Fruit fly (Drosophila melanogaster) whole organism, embryonic: ENCODE data around the gene CG13031.

ENCODE experiments used
- Atf-2 ChIP-seq: fragments of 200-800 bp; sonication (Bioruptor generic); optimal IDR thresholded peaks from 2 replicates; lab custom pipeline; 2016; ENCODE audit warnings: missing biosample characterization, missing genetic modification characterization
- BEAF-32 ChIP-seq: fragments of 200-800 bp; sonication (Bioruptor generic); optimal IDR thresholded peaks from 3 replicates; lab custom pipeline; 2017; ENCODE audit warnings: missing biosample characterization, missing genetic modification characterization, mild to moderate bottlenecking, moderate library complexity, missing genetic modification reagents
- Bteb2 ChIP-seq: fragments of 200-800 bp; sonication (Bioruptor generic); optimal IDR thresholded peaks from 2 replicates; lab custom pipeline; 2016; ENCODE audit warnings: missing biosample characterization, missing genetic modification characterization
- CG1024 ChIP-seq: fragments of 200-800 bp; sonication (Bioruptor generic); IDR thresholded peaks from 2 replicates; pipeline ENCODE4 v1.3.6; 2022; ENCODE audit warnings: missing biosample characterization, missing genetic modification characterization
- CG10366 ChIP-seq: fragments of 200-800 bp; sonication (Bioruptor generic); IDR thresholded peaks from 2 replicates; pipeline ENCODE4 v1.3.6; 2022; ENCODE audit warnings: missing biosample characterization, missing genetic modification characterization
- CG10431 ChIP-seq: fragments of 200-800 bp; sonication (Bioruptor generic); optimal IDR thresholded peaks from 3 replicates; lab custom pipeline; 2018; ENCODE audit warnings: missing biosample characterization, mild to moderate bottlenecking, missing genetic modification characterization
- CG10654 ChIP-seq: fragments of 200-800 bp; sonication (Bioruptor generic); optimal IDR thresholded peaks from 2 replicates; lab custom pipeline; 2016; ENCODE audit warnings: missing biosample characterization, missing genetic modification characterization
- CG11695 ChIP-seq: fragments of 200-800 bp; sonication (Bioruptor generic); IDR thresholded peaks from 3 replicates; pipeline ENCODE4 v1.3.6; 2022; ENCODE audit warnings: missing biosample characterization, missing genetic modification characterization
- CG11696 ChIP-seq: fragments of 200-800 bp; sonication (Bioruptor generic); IDR thresholded peaks from 2 replicates; pipeline ENCODE4 v1.3.6; 2022; ENCODE audit warnings: missing biosample characterization, missing genetic modification characterization
- CG12744 ChIP-seq: fragments of 200-800 bp; sonication (Bioruptor generic); optimal IDR thresholded peaks from 2 replicates; lab custom pipeline; 2016; ENCODE audit warnings: missing biosample characterization, missing genetic modification characterization
- CG13296 ChIP-seq: fragments of 200-800 bp; sonication (Bioruptor generic); optimal IDR thresholded peaks from 3 replicates; lab custom pipeline; 2018; ENCODE audit warnings: missing biosample characterization, mild to moderate bottlenecking, missing genetic modification characterization
- CG14441 ChIP-seq: fragments of 200-800 bp; sonication (Bioruptor generic); IDR thresholded peaks from 2 replicates; pipeline ENCODE4 v1.3.6; 2022; ENCODE audit warnings: missing biosample characterization, missing genetic modification characterization
- CG14710 ChIP-seq: fragments of 200-800 bp; sonication (Bioruptor generic); optimal IDR thresholded peaks from 3 replicates; lab custom pipeline; 2019; ENCODE audit warnings: missing biosample characterization, mild to moderate bottlenecking, missing genetic modification characterization, moderate library complexity
- CG14860 ChIP-seq: fragments of 200-800 bp; sonication (Bioruptor generic); IDR thresholded peaks from 3 replicates; pipeline ENCODE4 v1.3.6; 2022; ENCODE audit warnings: missing biosample characterization, missing genetic modification characterization; ENCODE audit not compliant: partially characterized antibody
- CG17186 ChIP-seq: fragments of 200-800 bp; sonication (Bioruptor generic); optimal IDR thresholded peaks from 3 replicates; lab custom pipeline; 2017; ENCODE audit warnings: missing biosample characterization, missing genetic modification reagents, missing genetic modification characterization
- CG17361 ChIP-seq: fragments of 200-800 bp; sonication (Bioruptor generic); IDR thresholded peaks from 3 replicates; pipeline ENCODE4 v1.3.6; 2022; ENCODE audit warnings: missing biosample characterization, missing genetic modification characterization
- CG2116 ChIP-seq: fragments of 200-800 bp; sonication (Bioruptor generic); optimal IDR thresholded peaks from 3 replicates; lab custom pipeline; 2018; ENCODE audit warnings: missing biosample characterization, mild to moderate bottlenecking, missing genetic modification characterization
- CG30403 ChIP-seq: fragments of 200-800 bp; sonication (Bioruptor generic); optimal IDR thresholded peaks from 3 replicates; lab custom pipeline; 2016; ENCODE audit warnings: missing biosample characterization, missing genetic modification characterization
- CG4424 ChIP-seq: fragments of 200-800 bp; sonication (Bioruptor generic); optimal IDR thresholded peaks from 3 replicates; lab custom pipeline; 2016; ENCODE audit warnings: missing biosample characterization, missing genetic modification characterization
- CG4854 ChIP-seq: fragments of 200-800 bp; sonication (Bioruptor generic); optimal IDR thresholded peaks from 2 replicates; lab custom pipeline; 2016; ENCODE audit warnings: missing biosample characterization, missing genetic modification characterization, inconsistent platforms
- CG6765 ChIP-seq: fragments of 200-800 bp; sonication (Bioruptor generic); optimal IDR thresholded peaks from 3 replicates; lab custom pipeline; 2017; ENCODE audit warnings: missing biosample characterization, mild to moderate bottlenecking, missing genetic modification characterization
- Chrac-16 ChIP-seq: fragments of 200-800 bp; sonication (Bioruptor generic); optimal IDR thresholded peaks from 3 replicates; lab custom pipeline; 2016; ENCODE audit warnings: missing biosample characterization, missing genetic modification characterization
- CkIIα-i1 ChIP-seq: fragments of 200-800 bp; sonication (Bioruptor generic); IDR thresholded peaks from 2 replicates; pipeline ENCODE4 v1.3.6; 2022; ENCODE audit warnings: missing biosample characterization, missing genetic modification characterization
- CoRest ChIP-seq: fragments of 200-800 bp; sonication (Bioruptor generic); optimal IDR thresholded peaks from 3 replicates; lab custom pipeline; 2018; ENCODE audit warnings: missing biosample characterization, mild to moderate bottlenecking, missing genetic modification characterization, moderate library complexity
- Dref ChIP-seq: fragments of 200-800 bp; sonication (Bioruptor generic); IDR thresholded peaks from 2 replicates; pipeline ENCODE4 v1.3.6; 2022; ENCODE audit warnings: missing biosample characterization, missing genetic modification characterization
- E2f2 ChIP-seq: fragments of 200-800 bp; sonication (Bioruptor generic); IDR thresholded peaks from 2 replicates; pipeline ENCODE4 v1.3.6; 2022; ENCODE audit warnings: missing biosample characterization, missing genetic modification characterization
- Hr39 ChIP-seq: fragments of >200 bp; optimal IDR thresholded peaks from 2 replicates; lab custom pipeline; 2017
- Kr ChIP-seq: fragments of 200-800 bp; sonication (Bioruptor generic); optimal IDR thresholded peaks from 2 replicates; lab custom pipeline; 2017; ENCODE audit warnings: missing biosample characterization, mild to moderate bottlenecking, missing genetic modification characterization
- Nf-YC ChIP-seq: fragments of 200-800 bp; optimal IDR thresholded peaks from 3 replicates; lab custom pipeline; 2019; ENCODE audit warnings: missing biosample characterization, mild to moderate bottlenecking, missing genetic modification characterization, moderate library complexity
- NfI ChIP-seq: fragments of 200-800 bp; sonication (Bioruptor generic); optimal IDR thresholded peaks from 3 replicates; lab custom pipeline; 2018; ENCODE audit warnings: missing biosample characterization, mild to moderate bottlenecking, missing genetic modification characterization, moderate library complexity
- Optix ChIP-seq: fragments of 200-800 bp; sonication (Bioruptor generic); IDR thresholded peaks from 3 replicates; pipeline ENCODE4 v1.3.6; 2022; ENCODE audit warnings: missing biosample characterization, missing genetic modification characterization
- ash1 ChIP-seq: fragments of 200-800 bp; sonication (Bioruptor generic); optimal IDR thresholded peaks from 2 replicates; lab custom pipeline; 2018; ENCODE audit warnings: missing biosample characterization, mild to moderate bottlenecking, missing genetic modification characterization
- ato ChIP-seq: fragments of 200-800 bp; sonication (Bioruptor generic); IDR thresholded peaks from 2 replicates; pipeline ENCODE4 v1.3.6; 2022; ENCODE audit warnings: missing biosample characterization, missing genetic modification characterization; ENCODE audit not compliant: partially characterized antibody
- az2 ChIP-seq: fragments of 200-800 bp; sonication (Bioruptor generic); optimal IDR thresholded peaks from 3 replicates; lab custom pipeline; 2016; ENCODE audit warnings: missing biosample characterization, missing genetic modification characterization
- bsh ChIP-seq, 2 experiments: fragments of 200-800 bp; sonication (Bioruptor generic); optimal IDR thresholded peaks; 2 replicates each; lab custom pipeline; 2017 to 2018; ENCODE audit warnings: mild to moderate bottlenecking in 2 of 2, missing biosample characterization in 2 of 2, missing genetic modification characterization in 2 of 2, moderate library complexity in 1 of 2
- crc ChIP-seq: fragments of 200-800 bp; sonication (Bioruptor generic); optimal IDR thresholded peaks from 2 replicates; lab custom pipeline; 2016; ENCODE audit warnings: missing biosample characterization, missing genetic modification characterization
- disco-r ChIP-seq: fragments of 200-800 bp; sonication (Bioruptor generic); optimal IDR thresholded peaks from 2 replicates; lab custom pipeline; 2016; ENCODE audit warnings: missing biosample characterization, missing genetic modification characterization
- dpn ChIP-seq, 2 experiments: fragments of 200-800 bp; sonication (Bioruptor generic); optimal IDR thresholded peaks; 3 replicates each; lab custom pipeline; 2016; ENCODE audit warnings: missing biosample characterization in 2 of 2, missing genetic modification characterization in 2 of 2
- en ChIP-seq: fragments of 200-800 bp; sonication (Bioruptor generic); optimal IDR thresholded peaks from 2 replicates; lab custom pipeline; 2016; ENCODE audit warnings: missing biosample characterization, missing genetic modification characterization
- eyg ChIP-seq: fragments of 200-800 bp; sonication (Bioruptor generic); optimal IDR thresholded peaks from 3 replicates; lab custom pipeline; 2016; ENCODE audit warnings: missing biosample characterization, missing genetic modification characterization
- fd3F ChIP-seq: fragments of 200-800 bp; sonication (Bioruptor generic); optimal IDR thresholded peaks from 2 replicates; lab custom pipeline; 2018; ENCODE audit warnings: missing biosample characterization, mild to moderate bottlenecking, missing genetic modification characterization, moderate library complexity
- lilli ChIP-seq: fragments of 200-800 bp; sonication (Bioruptor generic); optimal IDR thresholded peaks from 3 replicates; lab custom pipeline; 2016; ENCODE audit warnings: missing biosample characterization, missing genetic modification characterization
- lola ChIP-seq, 3 experiments: fragments of >200 bp in 2 of 3; fragments of 200-800 bp in 1 of 3; sonication (Bioruptor generic) in 1 of 3; optimal IDR thresholded peaks; 2 replicates each; lab custom pipeline; 2017 to 2019; ENCODE audit warnings: missing biosample characterization in 3 of 3, missing genetic modification characterization in 3 of 3, mild to moderate bottlenecking in 1 of 3, moderate library complexity in 1 of 3
- org-1 ChIP-seq: fragments of 200-800 bp; sonication (Bioruptor generic); optimal IDR thresholded peaks from 2 replicates; lab custom pipeline; 2017; ENCODE audit warnings: missing biosample characterization, missing genetic modification characterization
- otp ChIP-seq: fragments of 200-800 bp; sonication (Bioruptor generic); IDR thresholded peaks from 3 replicates; pipeline ENCODE4, ENCODE4 v1.3.6; 2022; ENCODE audit warnings: missing biosample characterization, missing genetic modification characterization
- pita ChIP-seq: fragments of 200-800 bp; sonication (Bioruptor generic); optimal IDR thresholded peaks from 2 replicates; lab custom pipeline; 2017; ENCODE audit warnings: missing biosample characterization, mild to moderate bottlenecking, missing genetic modification characterization
- pros ChIP-seq: fragments of 200-800 bp; sonication (Bioruptor generic); optimal IDR thresholded peaks from 3 replicates; lab custom pipeline; 2019; ENCODE audit warnings: missing biosample characterization, mild to moderate bottlenecking, missing genetic modification characterization, moderate library complexity
- sens ChIP-seq: fragments of 200-800 bp; sonication (Bioruptor generic); peaks from one replicate; lab custom pipeline; 2016; ENCODE audit warnings: missing biosample characterization, missing genetic modification characterization
- seq ChIP-seq: fragments of 200-800 bp; sonication (Bioruptor generic); IDR thresholded peaks from 2 replicates; pipeline ENCODE4 v1.3.6; 2022; ENCODE audit warnings: missing biosample characterization, missing genetic modification characterization
- slp2 ChIP-seq: fragments of 200-800 bp; sonication (Bioruptor generic); optimal IDR thresholded peaks from 2 replicates; lab custom pipeline; 2016; ENCODE audit warnings: missing biosample characterization, missing genetic modification characterization
- zf30C ChIP-seq: fragments of 200-800 bp; sonication (Bioruptor generic); optimal IDR thresholded peaks from 3 replicates; lab custom pipeline; 2018; ENCODE audit warnings: missing biosample characterization, mild to moderate bottlenecking, missing genetic modification characterization

The CG13031 gene

dm6 chr3L:16743906-16744704 lies 19.4 kb downstream of the CG13031 start (continued):
- TF ChIP-seq CG10431 (GFP tag; lab: Kevin White, UChicago) (no peak), crc (GFP tag; lab: Kevin White, UChicago) (no peak), CoRest (tag; lab: Kevin White, UChicago) (no peak), CG13296 (no peak), az2 (no peak), disco-r (GFP tag; lab: Kevin White, UChicago) (no peak), ato (GFP tag; lab: Robert Waterston, UW) (no peak), CG17361 (GFP tag; lab: Robert Waterston, UW) (0 out of 3 replicates have a peak, but pooled peaks have one; percentile 37), slp2 (no peak), CG1024 (GFP tag; lab: Robert Waterston, UW) (no peak), CkIIα-i1 (no peak), ash1 (no peak), Atf-2 (GFP tag; lab: Kevin White, UChicago) (no peak), sens (GFP tag; lab: Kevin White, UChicago) (peak; percentile 94), E2f2 (no peak), CG2116 (GFP tag; lab: Kevin White, UChicago) (no peak), lilli (GFP tag; lab: Kevin White, UChicago) (no peak), Optix (GFP tag; lab: Robert Waterston, UW) (no peak), CG14710 (tag; lab: Kevin White, UChicago) (peak; percentile 60), lola (GFP tag; optimal IDR thresholded peaks at IDR 0.05; lab: Kevin White, UChicago) (peak in 1 of 3 experiments; percentile 62), CG4424 (GFP tag; lab: Kevin White, UChicago) (peak; percentile 25), zf30C (GFP tag; lab: Kevin White, UChicago) (no peak), NfI (GFP tag; lab: Kevin White, UChicago) (no peak), CG4854 (GFP tag; lab: Kevin White, UChicago) (no peak), otp (GFP tag; lab: Robert Waterston, UW) (no peak), CG11695 (GFP tag; lab: Robert Waterston, UW) (no peak), CG30403 (GFP tag; lab: Kevin White, UChicago) (no peak), Nf-YC (tag; lab: Kevin White, UChicago) (no peak), Chrac-16 (GFP tag; lab: Kevin White, UChicago) (no peak), CG12744 (GFP tag; lab: Kevin White, UChicago) (no peak), CG10654 (GFP tag; lab: Kevin White, UChicago) (no peak), fd3F (no peak), CG14860 (GFP tag; lab: Robert Waterston, UW) (no peak), Kr (GFP tag; lab: Kevin White, UChicago) (no peak), seq (GFP tag; lab: Robert Waterston, UW) (no peak), CG11696 (no peak), bsh (GFP tag; optimal IDR thresholded peaks at IDR 0.05; lab: Kevin White, UChicago) (peak in 1 of 2 experiments; percentile 19), en (GFP tag; lab: Kevin White, UChicago) (no peak), pita (GFP tag; lab: Kevin White, UChicago) (no peak), Hr39 (lab: Kevin White, UChicago) (no peak), pros (GFP tag; lab: Kevin White, UChicago) (peak; percentile 99), Bteb2 (no peak), eyg (GFP tag; lab: Kevin White, UChicago) (no peak), CG14441 (GFP tag; lab: Robert Waterston, UW) (no peak), CG10366 (GFP tag; lab: Robert Waterston, UW) (no peak), org-1 (GFP tag; lab: Kevin White, UChicago) (no peak), BEAF-32 (no peak), Dref (GFP tag; lab: Robert Waterston, UW) (no peak), CG17186 (GFP tag; lab: Kevin White, UChicago) (no peak), CG6765 (no peak), dpn (GFP tag; optimal IDR thresholded peaks at IDR 0.05; lab: Kevin White, UChicago) (no peak)
